Worm (Caenorhabditis elegans) whole organism, L2 larva: ENCODE measurements around the gene kvs-2.

Experiments used
- Y55F3AM.14 ChIP-seq: fragments of 200-800 bp; sonication (Bioruptor generic); optimal IDR thresholded peaks from 2 replicates; lab custom pipeline; 2018; ENCODE audit warnings: mild to moderate bottlenecking, missing genetic modification characterization, missing compliant biosample characterization
- aly-2 ChIP-seq: fragments of 150-350 bp; optimal IDR thresholded peaks from 2 replicates; lab custom pipeline; 2014; ENCODE audit warnings: missing biosample characterization, missing genetic modification characterization
- blmp-1 ChIP-seq: sonication (generic microtip); optimal IDR thresholded peaks from 2 replicates; lab custom pipeline; 2017; ENCODE audit warnings: missing genetic modification characterization, mild to moderate bottlenecking, missing compliant biosample characterization, antibody characterized with exemption, moderate library complexity; ENCODE audit not compliant: insufficient read depth
- egl-27 ChIP-seq: sonication (generic microtip); optimal IDR thresholded peaks from 3 replicates; lab custom pipeline; 2017; ENCODE audit warnings: missing biosample characterization, missing genetic modification reagents, missing genetic modification characterization
- nhr-237 ChIP-seq: fragments of 150-350 bp; optimal IDR thresholded peaks from 2 replicates; lab custom pipeline; 2014; ENCODE audit warnings: missing biosample characterization, missing genetic modification characterization
- nhr-77 ChIP-seq: fragments of 150-350 bp; optimal IDR thresholded peaks from 2 replicates; lab custom pipeline; 2014; ENCODE audit warnings: missing biosample characterization, missing genetic modification characterization
- skn-1 ChIP-seq: sonication (generic microtip); optimal IDR thresholded peaks from 2 replicates; lab custom pipeline; 2017; ENCODE audit warnings: missing biosample characterization, missing genetic modification characterization
- snpc-4 ChIP-seq: fragments of 150-350 bp; optimal IDR thresholded peaks from 2 replicates; lab custom pipeline; 2014; ENCODE audit warnings: missing biosample characterization, missing genetic modification characterization
- unc-39 ChIP-seq: fragments of 150-350 bp; optimal IDR thresholded peaks from 2 replicates; lab custom pipeline; 2014; ENCODE audit warnings: missing biosample characterization, missing genetic modification characterization
- zag-1 ChIP-seq: fragments of 150-350 bp; optimal IDR thresholded peaks from 2 replicates; lab custom pipeline; 2014; ENCODE audit warnings: missing biosample characterization, missing genetic modification characterization
- ztf-11 ChIP-seq: sonication (generic microtip); optimal IDR thresholded peaks from 2 replicates; lab custom pipeline; 2017; ENCODE audit warnings: missing biosample characterization, missing genetic modification characterization

ce11 chrV:10687601-10688000 is 51.8 kb downstream of the kvs-2 start, which contains the start of gene F29F11.20:
- no peak for TF ChIP-seq zag-1 (tag; lab: Kevin White, UChicago)
- TF ChIP-seq egl-27 (tag; lab: Kevin White, UChicago) = no peak
- no peak for TF ChIP-seq ztf-11 (tag; lab: Kevin White, UChicago)
- no peak for TF ChIP-seq nhr-77 (tag; lab: Kevin White, UChicago)
- TF ChIP-seq snpc-4 (tag; lab: Kevin White, UChicago) = no peak
- no peak for TF ChIP-seq aly-2 (tag; lab: Kevin White, UChicago)
- no peak for TF ChIP-seq skn-1 (tag; lab: Kevin White, UChicago)
- no peak for TF ChIP-seq nhr-237 (tag; lab: Kevin White, UChicago)
- TF ChIP-seq blmp-1 = no peak
- TF ChIP-seq unc-39 (tag; lab: Kevin White, UChicago) = no peak
- no peak for TF ChIP-seq Y55F3AM.14 (GFP tag; lab: Kevin White, UChicago)
